Fruit fly (Drosophila melanogaster): ENCODE results near the gene eff.

DNA sequence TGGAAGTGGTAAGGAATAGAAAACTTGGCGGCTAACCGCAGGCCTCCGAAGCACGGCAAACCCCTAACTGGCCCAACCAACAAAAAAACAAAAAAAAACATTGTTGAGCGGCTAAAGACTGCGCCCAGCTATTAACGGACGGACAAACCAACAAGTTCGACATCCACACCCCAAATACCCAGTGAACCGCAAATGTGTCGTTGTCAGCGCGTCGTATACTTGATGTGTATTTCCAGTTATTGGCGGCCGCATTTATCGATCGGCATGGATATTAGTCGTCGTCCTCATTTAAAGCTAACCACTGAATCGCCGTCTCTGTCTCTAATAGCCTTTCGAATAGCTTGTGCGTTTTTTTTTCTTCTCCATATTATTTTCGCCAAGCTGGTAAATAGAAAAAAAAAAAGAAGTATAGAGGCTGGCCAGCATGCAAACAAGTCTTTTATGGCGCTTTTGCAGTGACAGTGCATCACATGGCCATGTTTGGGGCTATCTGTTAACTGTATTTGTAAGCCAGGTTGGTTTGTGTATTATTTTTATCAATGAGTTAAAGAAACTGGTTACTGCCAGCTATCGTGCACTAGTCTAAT lies 25.4 kb upstream of the eff start:
- no peak for TF ChIP-seq Sox14 (GFP tag; optimal IDR thresholded peaks at IDR 0.05)
- TF ChIP-seq svp (GFP tag) = no peak
- no peak for TF ChIP-seq CG8632 (GFP tag; optimal IDR thresholded peaks at IDR 0.05)
- no peak for TF ChIP-seq vri (GFP tag; optimal IDR thresholded peaks at IDR 0.05)
